Fruit fly (Drosophila melanogaster) S2 (cell line): ENCODE measurements around the gene CG4375.

Source experiments
- CG8478 ChIP-seq: fragments of >200 bp; optimal IDR thresholded peaks from 2 replicates; lab custom pipeline; 2018
- CTCF ChIP-seq, 2 experiments: fragments of >200 bp; optimal IDR thresholded peaks; 2 replicates each; lab custom pipeline; 2018

DNA sequence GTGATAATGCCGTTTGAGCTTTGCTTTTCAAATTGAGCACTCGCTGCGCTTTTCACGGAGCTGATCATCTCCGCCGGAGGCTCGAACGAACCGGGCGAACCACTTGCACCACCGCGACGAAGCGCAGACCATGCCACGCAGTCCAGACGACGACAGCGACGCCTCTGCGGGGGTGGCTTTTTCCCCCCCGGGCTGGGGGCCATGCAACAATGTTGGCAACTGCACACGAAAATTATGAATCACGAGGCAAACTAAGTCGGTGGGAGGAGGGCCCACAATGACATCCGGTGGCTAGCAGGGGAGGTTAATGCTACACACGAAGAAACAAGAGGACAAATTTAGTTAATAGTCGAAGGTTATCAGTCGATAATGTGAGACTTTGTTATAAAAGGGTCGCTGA is 29.9 kb upstream of the CG4375 start:
- no peak for TF ChIP-seq CG8478
- no peak for TF ChIP-seq CTCF (optimal IDR thresholded peaks at IDR 0.05; lab: Kevin White, UChicago)
